Worm (Caenorhabditis elegans): Measurements from ENCODE around the gene F16G10.1.

F16G10.1 gene

ce11 chrII:2403984-2404383 is at the start of gene F16G10.1:
TSS of gene F16G10.1 (plus strand) at chrII:2404284.
- TF ChIP-seq unc-62 (GFP tag; optimal IDR thresholded peaks at IDR 0.05), result no peak

DNA sequence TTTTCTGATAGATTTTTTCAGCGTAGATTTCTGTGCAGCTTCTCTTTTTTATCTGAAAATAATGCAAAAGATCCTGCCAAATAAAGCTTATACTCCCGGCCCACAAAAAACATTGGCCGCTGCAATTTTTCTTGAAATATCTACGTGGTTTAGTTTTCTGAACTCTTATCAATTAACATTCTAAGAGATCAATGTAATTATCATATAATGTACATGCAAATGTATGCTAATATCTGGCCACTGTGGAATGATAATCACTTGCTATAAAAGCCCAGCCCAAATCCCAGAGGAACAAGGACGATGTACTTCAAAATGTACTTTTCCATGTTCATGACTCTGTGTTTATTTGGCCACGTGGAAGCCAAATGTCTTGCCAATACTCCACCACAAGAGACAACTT is 49.6 kb upstream of the F16G10.1 start, which contains the start of gene F43C11.2:
Gene F43C11.2, plus strand, starts transcription at position 301 of the 400 bp plus-strand sequence.
- TF ChIP-seq unc-62 (GFP tag; optimal IDR thresholded peaks at IDR 0.05), result no peak

DNA sequence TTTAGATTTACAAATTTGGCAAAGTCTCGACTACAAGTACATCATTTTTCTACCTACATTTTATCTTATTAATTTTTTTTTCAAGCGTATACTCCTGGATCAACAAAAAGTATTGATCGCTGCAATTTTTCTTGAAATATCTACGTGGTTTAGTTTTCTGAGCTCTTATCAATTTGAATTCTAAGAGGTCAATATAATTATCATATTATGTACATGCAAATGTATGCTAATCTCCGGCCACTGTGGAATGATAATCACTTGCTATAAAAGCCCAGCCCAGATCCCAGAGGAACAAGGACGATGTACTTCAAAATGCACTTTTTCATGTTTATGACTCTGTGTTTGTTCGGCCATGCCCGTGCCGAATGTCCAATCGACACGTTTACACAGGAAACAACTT is 47.3 kb upstream of the F16G10.1 start, which contains the start of gene F43C11.1:
Gene F43C11.1, plus strand, starts transcription at position 301 of the 400 bp plus-strand sequence.
- no peak for TF ChIP-seq unc-62 (GFP tag; optimal IDR thresholded peaks at IDR 0.05)

- no peak for TF ChIP-seq unc-62 (GFP tag; optimal IDR thresholded peaks at IDR 0.05)
Observed at ce11 chrII:2359965-2360364, 44.1 kb upstream of the F16G10.1 start, which contains the start of gene F43C11.16. TSS of gene F43C11.16 (minus strand) at chrII:2360065.

DNA sequence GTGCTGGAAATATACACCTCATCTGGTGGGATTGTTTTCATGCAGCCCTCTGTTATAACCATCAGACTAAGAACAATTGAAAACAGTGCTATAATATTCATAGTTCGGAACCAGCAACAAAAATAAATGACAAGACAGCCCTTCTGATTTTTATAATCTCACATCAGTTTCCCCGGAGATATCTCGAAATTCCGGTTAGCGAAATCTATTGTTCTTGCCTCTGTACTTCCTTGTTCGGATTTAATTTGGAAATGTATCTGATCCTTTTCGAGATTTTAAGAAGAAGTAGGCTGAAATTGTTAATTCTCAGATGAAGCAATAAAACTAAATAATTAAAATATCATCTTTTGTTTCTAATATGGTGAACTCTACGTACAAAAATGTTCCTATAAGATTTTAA is 40.4 kb upstream of the F16G10.1 start, which contains the start of gene F43C11.11:
Gene F43C11.11, minus strand, starts transcription at position 101 of the 400 bp plus-strand sequence.
- no peak for TF ChIP-seq unc-62 (GFP tag; optimal IDR thresholded peaks at IDR 0.05)

DNA sequence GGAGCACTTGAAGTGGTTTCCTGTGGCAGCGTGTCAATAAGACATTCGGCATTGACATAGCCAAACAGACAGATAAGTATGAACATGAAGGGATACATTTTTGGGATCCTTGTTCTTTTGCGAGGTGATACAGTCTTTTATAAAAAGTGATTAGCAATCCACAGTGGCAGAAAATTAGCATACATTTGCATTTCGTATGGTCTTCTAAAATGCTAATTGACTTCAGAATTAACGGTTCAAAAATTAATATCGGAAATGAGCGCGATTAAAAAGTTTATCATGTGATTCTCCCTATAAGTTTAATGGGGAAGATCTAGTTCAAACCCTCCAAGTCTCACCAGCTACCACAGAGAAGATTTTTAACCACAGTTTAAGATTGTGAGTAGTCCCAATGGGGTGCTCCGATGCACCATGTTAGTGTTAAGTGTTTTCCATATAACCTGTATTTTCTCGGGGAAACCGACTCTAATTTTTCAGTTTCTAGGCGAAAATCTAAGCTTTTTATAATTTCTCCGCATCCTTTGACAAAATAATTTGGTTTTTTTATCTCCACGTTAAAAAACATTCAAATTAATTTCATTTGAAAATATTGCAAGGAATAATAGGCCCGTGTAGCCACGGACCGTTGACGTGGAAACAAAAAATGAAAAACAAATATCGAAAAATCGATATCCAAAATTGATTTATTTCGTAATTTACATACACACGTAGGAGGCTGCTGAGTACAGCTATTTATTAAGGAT is 37.3 kb upstream of the F16G10.1 start, which contains the start of the genes F43C11.12 and F16G10.5:
Gene F43C11.12, minus strand, starts transcription at position 101 of the 743 bp plus-strand sequence.
Gene F16G10.5, plus strand, starts transcription at position 693 of the 743 bp plus-strand sequence.
- no peak for TF ChIP-seq unc-62 (GFP tag; optimal IDR thresholded peaks at IDR 0.05)

- TF ChIP-seq unc-62 (GFP tag; optimal IDR thresholded peaks at IDR 0.05), result no peak
Observed at ce11 chrII:2368956-2369355, 35.1 kb upstream of the F16G10.1 start, which contains the start of gene hpo-25. TSS of gene hpo-25 (plus strand) at chrII:2369256.

DNA sequence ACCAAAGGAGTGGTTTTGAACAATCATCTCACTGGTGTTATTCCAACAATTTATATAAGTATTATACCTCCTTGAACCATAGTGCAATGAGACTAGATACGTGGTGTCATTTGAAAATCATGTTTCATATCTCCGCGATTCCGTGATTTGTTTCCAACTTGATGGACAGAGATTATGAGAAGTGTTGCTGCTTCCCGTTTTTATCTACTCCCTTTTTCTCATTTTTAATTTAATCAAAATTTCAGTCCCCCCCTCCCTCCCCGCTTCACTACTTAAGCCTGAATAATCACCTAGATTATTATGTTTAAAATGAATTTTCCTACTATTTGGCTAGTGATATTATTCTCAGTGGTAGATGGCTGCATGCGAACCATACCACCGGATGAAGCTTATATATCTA is 32.0 kb upstream of the F16G10.1 start, which contains the start of gene F16G10.3:
Gene F16G10.3, plus strand, starts transcription at position 301 of the 400 bp plus-strand sequence.
- TF ChIP-seq unc-62 (GFP tag; optimal IDR thresholded peaks at IDR 0.05), result no peak

DNA sequence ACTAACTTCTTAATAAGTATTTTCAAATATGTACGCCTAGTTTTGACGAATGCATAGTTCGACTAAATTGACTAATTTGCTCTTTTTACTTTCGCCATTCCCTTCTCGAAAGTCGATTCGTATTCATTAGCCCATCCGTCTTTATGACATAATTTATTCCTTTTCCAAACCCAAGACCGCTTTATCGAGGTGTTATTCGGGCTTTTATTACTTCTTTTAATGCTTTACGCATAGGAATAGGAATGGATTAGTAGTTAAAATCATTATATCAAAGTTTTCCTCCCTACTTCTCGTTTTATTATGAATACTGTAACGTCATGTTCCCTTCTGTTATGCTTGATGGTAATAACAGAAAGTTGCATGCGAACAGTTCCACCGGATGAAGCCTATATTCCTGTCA is 29.1 kb upstream of the F16G10.1 start, which contains the start of gene F16G10.2:
Gene F16G10.2, plus strand, starts transcription at position 301 of the 400 bp plus-strand sequence.
- no peak for TF ChIP-seq unc-62 (GFP tag; optimal IDR thresholded peaks at IDR 0.05)

DNA sequence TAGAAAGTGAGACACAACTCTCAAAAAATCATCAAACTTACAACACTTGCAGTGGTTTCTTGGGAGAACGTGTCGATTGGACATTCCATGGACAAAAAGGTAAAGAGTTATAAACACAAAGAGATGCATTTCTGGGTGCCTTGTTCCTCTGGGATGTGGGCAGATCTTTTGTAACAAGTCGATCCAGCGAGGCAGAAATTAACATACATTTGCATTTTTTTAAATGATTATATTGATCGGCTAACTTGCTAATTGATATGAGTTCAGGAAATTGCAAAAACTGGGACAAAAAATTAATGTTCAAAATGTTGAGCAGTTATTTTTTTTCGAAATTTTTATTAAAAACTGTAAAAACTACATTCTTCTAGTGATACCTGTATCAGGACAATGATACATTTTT is 26.3 kb upstream of the F16G10.1 start, which contains the start of gene F16G10.6:
Gene F16G10.6, minus strand, starts transcription at position 101 of the 400 bp plus-strand sequence.
- no peak for TF ChIP-seq unc-62 (GFP tag; optimal IDR thresholded peaks at IDR 0.05)

ce11 chrII:2378465-2379009 is 25.5 kb upstream of the F16G10.1 start:
- no peak for TF ChIP-seq unc-62 (GFP tag; optimal IDR thresholded peaks at IDR 0.05)

ce11 chrII:2379673-2380072 is 24.4 kb upstream of the F16G10.1 start:
- TF ChIP-seq unc-62 (GFP tag; optimal IDR thresholded peaks at IDR 0.05), result no peak

- TF ChIP-seq unc-62 (GFP tag; optimal IDR thresholded peaks at IDR 0.05), result no peak
Observed at ce11 chrII:2380174-2380573, 23.9 kb upstream of the F16G10.1 start, which contains the start of gene F16G10.7. TSS of gene F16G10.7 (minus strand) at chrII:2380274.

- no peak for TF ChIP-seq unc-62 (GFP tag; optimal IDR thresholded peaks at IDR 0.05)
Observed at ce11 chrII:2383334-2383733, 20.8 kb upstream of the F16G10.1 start, which contains the start of gene F16G10.8. TSS of gene F16G10.8 (minus strand) at chrII:2383434.

DNA sequence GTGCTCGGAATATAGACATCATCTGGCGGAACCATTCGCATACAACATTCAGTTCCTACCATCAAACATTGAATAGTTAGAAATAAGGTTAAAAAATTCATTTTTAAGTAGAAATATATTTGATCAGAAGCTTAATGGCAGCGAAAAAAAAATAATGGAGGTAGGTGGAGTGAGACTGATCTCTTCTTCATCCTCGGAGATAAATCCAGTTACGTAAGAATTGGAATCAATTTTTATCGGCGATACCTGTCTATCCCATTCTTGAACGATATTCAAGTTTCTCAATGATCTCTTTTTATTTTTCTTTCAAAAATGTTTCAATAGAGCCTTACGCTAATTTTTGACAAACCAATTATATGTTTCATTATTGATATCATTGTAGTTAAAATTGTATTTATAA is 18.6 kb upstream of the F16G10.1 start, which contains the start of gene F16G10.9:
Gene F16G10.9, minus strand, starts transcription at position 101 of the 400 bp plus-strand sequence.
- TF ChIP-seq unc-62 (GFP tag; optimal IDR thresholded peaks at IDR 0.05), result no peak

DNA sequence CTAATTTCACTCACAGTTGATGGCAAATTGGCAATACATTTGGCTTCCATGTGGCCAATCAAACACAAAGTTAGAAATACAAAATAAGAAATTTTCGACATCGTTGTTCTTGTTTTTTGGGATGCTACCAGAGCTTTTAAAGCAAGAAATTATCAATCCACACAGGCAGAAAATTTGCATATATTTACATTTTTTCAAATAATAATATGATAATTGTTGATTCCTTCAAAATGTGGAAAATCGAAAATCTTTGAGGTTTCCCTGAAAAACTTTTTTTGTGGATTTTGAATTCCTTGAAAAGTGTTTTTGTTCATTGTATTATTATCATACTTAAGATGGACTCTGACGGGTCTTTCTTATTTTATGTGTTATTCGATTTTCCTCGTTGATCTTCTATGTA is 13.2 kb upstream of the F16G10.1 start, which contains the start of gene F16G10.10:
Gene F16G10.10, minus strand, starts transcription at position 101 of the 400 bp plus-strand sequence.
- no peak for TF ChIP-seq unc-62 (GFP tag; optimal IDR thresholded peaks at IDR 0.05)

Data from whole organism, dauer.